Fruit fly (Drosophila melanogaster) whole organism, embryonic: ENCODE measurements around the gene CG32320.
A peak's percentile ranks its signal among the peaks of the same experiment; 100 is the strongest.

Experiments used
- ATbp ChIP-seq: fragments of 200-800 bp; sonication (Bioruptor generic); optimal IDR thresholded peaks from 2 replicates; lab custom pipeline; 2017; ENCODE audit warnings: missing biosample characterization, mild to moderate bottlenecking, missing genetic modification characterization, missing genetic modification reagents
- Aef1 ChIP-seq: fragments of 200-800 bp; sonication (Bioruptor generic); IDR thresholded peaks from 3 replicates; pipeline ENCODE4 v1.3.6; 2022; ENCODE audit warnings: missing biosample characterization, missing genetic modification characterization
- B-H2 ChIP-seq: fragments of 200-800 bp; sonication (Bioruptor generic); optimal IDR thresholded peaks from 2 replicates; lab custom pipeline; 2018; ENCODE audit warnings: missing biosample characterization, mild to moderate bottlenecking, missing genetic modification characterization
- CG10147 ChIP-seq: fragments of 200-800 bp; sonication (Bioruptor generic); optimal IDR thresholded peaks from 2 replicates; lab custom pipeline; 2019; ENCODE audit warnings: missing biosample characterization, mild to moderate bottlenecking, missing genetic modification characterization, moderate library complexity
- CG1024 ChIP-seq: fragments of 200-800 bp; sonication (Bioruptor generic); IDR thresholded peaks from 2 replicates; pipeline ENCODE4 v1.3.6; 2022; ENCODE audit warnings: missing biosample characterization, missing genetic modification characterization
- CG11456 ChIP-seq: fragments of 200-800 bp; sonication (Bioruptor generic); IDR thresholded peaks from 3 replicates; pipeline ENCODE4 v1.3.6; 2022; ENCODE audit warnings: missing biosample characterization, missing genetic modification characterization
- CG11504 ChIP-seq: fragments of 200-800 bp; sonication (Bioruptor generic); optimal IDR thresholded peaks from 3 replicates; lab custom pipeline; 2019; ENCODE audit warnings: missing biosample characterization, mild to moderate bottlenecking, missing genetic modification characterization, moderate library complexity
- CG1233 ChIP-seq: fragments of 200-800 bp; sonication (Bioruptor generic); optimal IDR thresholded peaks from 4 replicates; lab custom pipeline; 2018; ENCODE audit warnings: missing biosample characterization, mild to moderate bottlenecking, missing genetic modification characterization
- CG12744 ChIP-seq: fragments of 200-800 bp; sonication (Bioruptor generic); optimal IDR thresholded peaks from 2 replicates; lab custom pipeline; 2016; ENCODE audit warnings: missing biosample characterization, missing genetic modification characterization
- CG14014 ChIP-seq: fragments of 200-800 bp; sonication (Bioruptor generic); IDR thresholded peaks from 2 replicates; pipeline ENCODE4 v1.3.6; 2022; ENCODE audit warnings: missing biosample characterization, missing genetic modification characterization
- CG15514 ChIP-seq: fragments of 200-800 bp; sonication (Bioruptor generic); optimal IDR thresholded peaks from 3 replicates; lab custom pipeline; 2017; ENCODE audit warnings: missing biosample characterization, missing genetic modification characterization, mild to moderate bottlenecking, moderate library complexity, missing genetic modification reagents
- CG1602 ChIP-seq: fragments of 200-800 bp; sonication (Bioruptor generic); optimal IDR thresholded peaks from 3 replicates; lab custom pipeline; 2016; ENCODE audit warnings: missing biosample characterization, missing genetic modification characterization
- CG16779 ChIP-seq: fragments of 200-800 bp; sonication (Bioruptor generic); IDR thresholded peaks from 2 replicates; pipeline ENCODE4 v1.3.6; 2022; ENCODE audit warnings: missing biosample characterization, missing genetic modification characterization
- CG16863 ChIP-seq: fragments of 200-800 bp; sonication (Bioruptor generic); optimal IDR thresholded peaks from 3 replicates; lab custom pipeline; 2016; ENCODE audit warnings: missing biosample characterization, missing genetic modification characterization
- CG17912 ChIP-seq: fragments of 200-800 bp; sonication (Bioruptor generic); optimal IDR thresholded peaks from 2 replicates; lab custom pipeline; 2018; ENCODE audit warnings: missing biosample characterization, mild to moderate bottlenecking, missing genetic modification characterization
- CG18476 ChIP-seq: fragments of 200-800 bp; sonication (Bioruptor generic); optimal IDR thresholded peaks from 2 replicates; lab custom pipeline; 2016; ENCODE audit warnings: missing biosample characterization, mild to moderate bottlenecking, missing genetic modification characterization
- CG2875 ChIP-seq: fragments of 200-800 bp; sonication (Bioruptor generic); optimal IDR thresholded peaks from 2 replicates; lab custom pipeline; 2017; ENCODE audit warnings: missing biosample characterization, mild to moderate bottlenecking, missing genetic modification characterization, missing genetic modification reagents
- CG31441 ChIP-seq: fragments of 200-800 bp; sonication (Bioruptor generic); IDR thresholded peaks from 2 replicates; pipeline ENCODE4 v1.3.6; 2022; ENCODE audit warnings: missing biosample characterization, missing genetic modification characterization
- CG3407 ChIP-seq: fragments of 200-800 bp; sonication (Bioruptor generic); optimal IDR thresholded peaks from 2 replicates; lab custom pipeline; 2018; ENCODE audit warnings: missing biosample characterization, mild to moderate bottlenecking, missing genetic modification characterization
- CG4854 ChIP-seq: fragments of 200-800 bp; sonication (Bioruptor generic); optimal IDR thresholded peaks from 2 replicates; lab custom pipeline; 2016; ENCODE audit warnings: missing biosample characterization, missing genetic modification characterization, inconsistent platforms
- CG6765 ChIP-seq: fragments of 200-800 bp; sonication (Bioruptor generic); optimal IDR thresholded peaks from 3 replicates; lab custom pipeline; 2017; ENCODE audit warnings: missing biosample characterization, mild to moderate bottlenecking, missing genetic modification characterization
- CG9876 ChIP-seq: fragments of 200-800 bp; sonication (Bioruptor generic); optimal IDR thresholded peaks from 2 replicates; lab custom pipeline; 2016; ENCODE audit warnings: missing biosample characterization, missing genetic modification characterization
- CrebB ChIP-seq: fragments of 200-800 bp; sonication (Bioruptor generic); optimal IDR thresholded peaks from 3 replicates; lab custom pipeline; 2018; ENCODE audit warnings: missing biosample characterization, mild to moderate bottlenecking, missing genetic modification characterization
- D19A ChIP-seq: fragments of 200-800 bp; optimal IDR thresholded peaks from 3 replicates; lab custom pipeline; 2019; ENCODE audit warnings: missing biosample characterization, mild to moderate bottlenecking, missing genetic modification characterization, moderate library complexity
- Doc2 ChIP-seq: fragments of 200-800 bp; sonication (Bioruptor generic); IDR thresholded peaks from 2 replicates; pipeline ENCODE4 v1.3.6; 2022; ENCODE audit warnings: missing biosample characterization, missing genetic modification characterization
- E2f2 ChIP-seq: fragments of 200-800 bp; sonication (Bioruptor generic); IDR thresholded peaks from 2 replicates; pipeline ENCODE4 v1.3.6; 2022; ENCODE audit warnings: missing biosample characterization, missing genetic modification characterization
- Eip74EF ChIP-seq, 2 experiments: fragments of 200-800 bp in 1 of 2; fragments of >200 bp in 1 of 2; sonication (Bioruptor generic) in 1 of 2; optimal IDR thresholded peaks; 2 replicates each; lab custom pipeline; 2017 to 2019; ENCODE audit warnings: missing biosample characterization in 2 of 2, missing genetic modification characterization in 2 of 2, mild to moderate bottlenecking in 1 of 2, moderate library complexity in 1 of 2
- Fer3 ChIP-seq: fragments of 200-800 bp; sonication (Bioruptor generic); optimal IDR thresholded peaks from 2 replicates; lab custom pipeline; 2018; ENCODE audit warnings: missing biosample characterization, mild to moderate bottlenecking, missing genetic modification characterization, moderate library complexity
- H2.0 ChIP-seq: fragments of 200-800 bp; sonication (Bioruptor generic); IDR thresholded peaks from 2 replicates; pipeline ENCODE4 v1.3.6; 2022; ENCODE audit warnings: missing biosample characterization, missing genetic modification characterization
- HHEX ChIP-seq: fragments of 200-800 bp; sonication (Bioruptor generic); optimal IDR thresholded peaks from 3 replicates; lab custom pipeline; 2017; ENCODE audit warnings: missing biosample characterization, mild to moderate bottlenecking, missing genetic modification characterization, missing genetic modification reagents
- Hmx ChIP-seq: fragments of 200-800 bp; sonication (Bioruptor generic); optimal IDR thresholded peaks from 2 replicates; lab custom pipeline; 2016; ENCODE audit warnings: missing biosample characterization, missing genetic modification characterization
- Hsf ChIP-seq: fragments of 200-800 bp; sonication (Bioruptor generic); optimal IDR thresholded peaks from 3 replicates; lab custom pipeline; 2016; ENCODE audit warnings: missing biosample characterization, missing genetic modification characterization
- Lhr ChIP-seq: fragments of 200-800 bp; sonication (Bioruptor generic); optimal IDR thresholded peaks from 3 replicates; lab custom pipeline; 2017; ENCODE audit warnings: mild to moderate bottlenecking, missing biosample characterization, missing genetic modification reagents, missing genetic modification characterization
- Lim3 ChIP-seq: fragments of 200-800 bp; sonication (Bioruptor generic); IDR thresholded peaks from 2 replicates; pipeline ENCODE4 v1.3.6; 2022; ENCODE audit warnings: missing biosample characterization, missing genetic modification characterization
- Oaz ChIP-seq: fragments of 200-800 bp; sonication (Bioruptor generic); IDR thresholded peaks from 2 replicates; pipeline ENCODE4 v1.3.6; 2022; ENCODE audit warnings: missing biosample characterization, missing genetic modification characterization
- Rfx ChIP-seq: fragments of 200-800 bp; sonication (Bioruptor generic); IDR thresholded peaks from 2 replicates; pipeline ENCODE4 v1.3.6; 2022; ENCODE audit warnings: missing biosample characterization, missing genetic modification characterization
- Six4 ChIP-seq: fragments of 200-800 bp; sonication (Bioruptor generic); optimal IDR thresholded peaks from 2 replicates; lab custom pipeline; 2016; ENCODE audit warnings: missing biosample characterization, missing genetic modification characterization
- Taf1 ChIP-seq: fragments of 200-800 bp; sonication (Bioruptor generic); IDR thresholded peaks from 2 replicates; pipeline ENCODE4 v1.3.6; 2022; ENCODE audit warnings: missing biosample characterization, missing genetic modification characterization
- jing ChIP-seq: fragments of 200-800 bp; sonication (Bioruptor generic); optimal IDR thresholded peaks from 2 replicates; lab custom pipeline; 2018; ENCODE audit warnings: missing biosample characterization, mild to moderate bottlenecking, missing genetic modification characterization
- ken ChIP-seq: fragments of 200-800 bp; sonication (Bioruptor generic); IDR thresholded peaks from 3 replicates; pipeline ENCODE4 v1.3.6; 2022; ENCODE audit warnings: missing biosample characterization, missing genetic modification characterization
- knrl ChIP-seq: fragments of 200-800 bp; sonication (Bioruptor generic); IDR thresholded peaks from 3 replicates; pipeline ENCODE4 v1.3.6; 2022; ENCODE audit warnings: missing biosample characterization, missing genetic modification characterization; ENCODE audit not compliant: partially characterized antibody
- lbe ChIP-seq: fragments of 200-800 bp; sonication (Bioruptor generic); optimal IDR thresholded peaks from 2 replicates; lab custom pipeline; 2016; ENCODE audit warnings: missing biosample characterization, mild to moderate bottlenecking, missing genetic modification characterization
- mld ChIP-seq: fragments of 200-800 bp; sonication (Bioruptor generic); IDR thresholded peaks from 3 replicates; pipeline ENCODE4 v1.3.6; 2022; ENCODE audit warnings: missing biosample characterization, missing genetic modification characterization; ENCODE audit not compliant: partially characterized antibody
- phol ChIP-seq: fragments of 200-800 bp; sonication (Bioruptor generic); optimal IDR thresholded peaks from 3 replicates; lab custom pipeline; 2018; ENCODE audit warnings: missing biosample characterization, mild to moderate bottlenecking, missing genetic modification characterization, moderate library complexity
- pnt ChIP-seq: fragments of 200-800 bp; sonication (Bioruptor generic); optimal IDR thresholded peaks from 3 replicates; lab custom pipeline; 2016; ENCODE audit warnings: missing biosample characterization, missing genetic modification characterization
- rib ChIP-seq: fragments of 200-800 bp; sonication (Bioruptor generic); IDR thresholded peaks from 2 replicates; pipeline ENCODE4 v1.3.6; 2022; ENCODE audit warnings: missing biosample characterization, missing genetic modification characterization
- scrt ChIP-seq: fragments of 200-800 bp; sonication (Bioruptor generic); optimal IDR thresholded peaks from 2 replicates; lab custom pipeline; 2018; ENCODE audit warnings: missing biosample characterization, mild to moderate bottlenecking, missing genetic modification characterization, moderate library complexity
- seq ChIP-seq: fragments of 200-800 bp; sonication (Bioruptor generic); IDR thresholded peaks from 2 replicates; pipeline ENCODE4 v1.3.6; 2022; ENCODE audit warnings: missing biosample characterization, missing genetic modification characterization
- so ChIP-seq: fragments of 200-800 bp; sonication (Bioruptor generic); IDR thresholded peaks from 3 replicates; pipeline ENCODE4 v1.3.6; 2022; ENCODE audit warnings: missing biosample characterization, missing genetic modification characterization
- stwl ChIP-seq: fragments of 200-800 bp; sonication (Bioruptor generic); optimal IDR thresholded peaks from 3 replicates; lab custom pipeline; 2018; ENCODE audit warnings: missing biosample characterization, mild to moderate bottlenecking, missing genetic modification characterization, moderate library complexity
- wdn ChIP-seq: fragments of 200-800 bp; sonication (Bioruptor generic); IDR thresholded peaks from 2 replicates; pipeline ENCODE4 v1.3.6; 2022; ENCODE audit warnings: missing biosample characterization, missing genetic modification characterization

The CG32320 gene

dm6 chr3L:1442906-1443305 lies 44.5 kb downstream of the CG32320 start (continued):
- TF ChIP-seq D19A (tag; lab: Kevin White, UChicago), result peak; percentile 86
- peak; percentile 94 for TF ChIP-seq lbe
- TF ChIP-seq pnt (GFP tag; lab: Kevin White, UChicago), result peak; percentile 83
- no peak for TF ChIP-seq CG4854
- TF ChIP-seq CG14014 (GFP tag; lab: Robert Waterston, UW), result 0 out of 2 replicates have a peak, but pooled peaks have one; percentile 51
- peak; percentile 87 for TF ChIP-seq CG1024 (GFP tag; lab: Robert Waterston, UW)
- TF ChIP-seq wdn, result no peak
- peak; percentile 14; the same call in 1 of the 2 replicates for TF ChIP-seq Lim3 (GFP tag; lab: Robert Waterston, UW)
- no peak for TF ChIP-seq B-H2 (GFP tag; lab: Kevin White, UChicago)
- TF ChIP-seq so (GFP tag; lab: Robert Waterston, UW), result peak; percentile 83
- TF ChIP-seq CG18476 (GFP tag; lab: Kevin White, UChicago), result peak; percentile 82
- TF ChIP-seq seq (GFP tag; lab: Robert Waterston, UW), result peak; percentile 54; the same call in 1 of the 2 replicates
- no peak for TF ChIP-seq CG16779 (GFP tag; lab: Robert Waterston, UW)
- peak; percentile 58 for TF ChIP-seq E2f2 (GFP tag; lab: Robert Waterston, UW)
- TF ChIP-seq jing (GFP tag; lab: Kevin White, UChicago), result peak; percentile 76
- no peak for TF ChIP-seq CG17912 (GFP tag; lab: Kevin White, UChicago)
- peak; percentile 84 for TF ChIP-seq Lhr (GFP tag; lab: Kevin White, UChicago)
- peak; percentile 76 for TF ChIP-seq ATbp (GFP tag; lab: Kevin White, UChicago)
- TF ChIP-seq CG10147, result peak; percentile 24
- peak; percentile 14 for TF ChIP-seq scrt
- peak in 1 of 2 experiments; percentile 74 for TF ChIP-seq Eip74EF (GFP tag; optimal IDR thresholded peaks at IDR 0.05; lab: Kevin White, UChicago)
- no peak for TF ChIP-seq rib (GFP tag; lab: Robert Waterston, UW)
- TF ChIP-seq CG11504 (tag; lab: Kevin White, UChicago), result peak; percentile 80
- peak; percentile 82 for TF ChIP-seq H2.0 (GFP tag; lab: Robert Waterston, UW)
- TF ChIP-seq CG9876 (GFP tag; lab: Kevin White, UChicago), result no peak
- TF ChIP-seq CG1602 (GFP tag; lab: Kevin White, UChicago), result peak; percentile 91
- TF ChIP-seq Doc2, result no peak
- TF ChIP-seq CG16863 (GFP tag; lab: Kevin White, UChicago), result peak; percentile 85
- TF ChIP-seq Rfx (GFP tag; lab: Robert Waterston, UW), result peak; percentile 52
- peak; percentile 90 for TF ChIP-seq phol (tag; lab: Kevin White, UChicago)
- no peak for TF ChIP-seq knrl (GFP tag; lab: Robert Waterston, UW)
- no peak for TF ChIP-seq CG15514
- TF ChIP-seq stwl (tag; lab: Kevin White, UChicago), result peak; percentile 60
- TF ChIP-seq CG31441 (GFP tag; lab: Robert Waterston, UW), result peak; percentile 89
- peak; percentile 89 for TF ChIP-seq Six4 (GFP tag; lab: Kevin White, UChicago)
- peak; percentile 89 for TF ChIP-seq Hsf (GFP tag; lab: Kevin White, UChicago)
- peak; percentile 83 for TF ChIP-seq ken (GFP tag; lab: Robert Waterston, UW)
- no peak for TF ChIP-seq CG6765
- TF ChIP-seq CG3407 (GFP tag; lab: Kevin White, UChicago), result peak; percentile 79
- TF ChIP-seq Taf1 (GFP tag; lab: Robert Waterston, UW), result no peak
- 0 out of 3 replicates have a peak, but pooled peaks have one; percentile 16 for TF ChIP-seq mld (GFP tag; lab: Robert Waterston, UW)
- TF ChIP-seq CG12744 (GFP tag; lab: Kevin White, UChicago), result peak; percentile 61
- TF ChIP-seq Oaz, result no peak
- TF ChIP-seq Fer3, result peak; percentile 56
- peak; percentile 28; the same call in 1 of the 3 replicates for TF ChIP-seq Aef1 (GFP tag; lab: Robert Waterston, UW)
- TF ChIP-seq CrebB (tag; lab: Kevin White, UChicago), result peak; percentile 61
- TF ChIP-seq HHEX (GFP tag; lab: Kevin White, UChicago), result peak; percentile 64
- peak; percentile 35 for TF ChIP-seq Hmx (GFP tag; lab: Kevin White, UChicago)
- peak; percentile 78 for TF ChIP-seq CG2875 (GFP tag; lab: Kevin White, UChicago)
- peak; percentile 44; the same call in 1 of the 3 replicates for TF ChIP-seq CG11456 (GFP tag; lab: Robert Waterston, UW)
- peak; percentile 79 for TF ChIP-seq CG1233 (GFP tag; lab: Kevin White, UChicago)
